Worm (Caenorhabditis elegans): ENCODE measurements around the gene F55A11.6.

The F55A11.6 gene

ce11 chrV:11779310-11779709 is 2.7 kb downstream of the F55A11.6 start:
- TF ChIP-seq sdz-12 (GFP tag; optimal IDR thresholded peaks at IDR 0.05) (no peak), hlh-30 (tag; optimal IDR thresholded peaks at IDR 0.05; ENCODE audit: insufficient read depth) (peak; percentile 6), vab-7 (GFP tag; IDR thresholded peaks at IDR 0.05) (no peak), dmd-9 (GFP tag; IDR thresholded peaks at IDR 0.05) (no peak), madf-5 (GFP tag; IDR thresholded peaks at IDR 0.05) (no peak)

DNA sequence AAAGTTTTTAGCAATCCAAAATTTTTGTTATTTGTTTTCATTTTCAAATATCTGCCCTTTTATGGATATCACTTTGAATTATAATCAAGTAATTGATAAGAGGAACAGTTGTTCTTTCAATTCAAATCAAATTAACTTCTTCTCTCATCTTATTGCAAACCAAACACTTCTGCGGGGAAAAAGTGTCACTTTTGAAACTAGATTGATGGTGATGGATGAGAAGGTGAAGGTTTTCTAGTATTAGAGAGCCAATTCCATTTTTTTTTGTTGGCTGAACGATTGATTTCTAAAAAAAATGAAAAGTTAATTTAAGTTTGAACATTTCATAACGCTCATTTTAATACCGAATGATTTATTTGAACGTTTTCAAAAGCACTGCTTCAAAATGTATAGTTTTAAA is 3.2 kb downstream of the F55A11.6 start:
- peak; percentile 15 for TF ChIP-seq nhr-28 (tag; optimal IDR thresholded peaks at IDR 0.05)
- TF ChIP-seq T26A8.4 (GFP tag; IDR thresholded peaks at IDR 0.05): no peak
- TF ChIP-seq lsy-2 (tag; optimal IDR thresholded peaks at IDR 0.05): peak in 1 of 2 experiments; percentile 19
- no peak for TF ChIP-seq mxl-3 (GFP tag; optimal IDR thresholded peaks at IDR 0.05)
- no peak for TF ChIP-seq nhr-41 (GFP tag; IDR thresholded peaks at IDR 0.05)
- TF ChIP-seq unc-62 (GFP tag; optimal IDR thresholded peaks at IDR 0.05 in 1 of 2): peak in 1 of 2 experiments; percentile 97
- no peak for TF ChIP-seq unc-62 (tag; optimal IDR thresholded peaks at IDR 0.05)
- 0 out of 2 replicates have a peak, but pooled peaks have one; percentile 57 for TF ChIP-seq ceh-20 (GFP tag; IDR thresholded peaks at IDR 0.05)

DNA sequence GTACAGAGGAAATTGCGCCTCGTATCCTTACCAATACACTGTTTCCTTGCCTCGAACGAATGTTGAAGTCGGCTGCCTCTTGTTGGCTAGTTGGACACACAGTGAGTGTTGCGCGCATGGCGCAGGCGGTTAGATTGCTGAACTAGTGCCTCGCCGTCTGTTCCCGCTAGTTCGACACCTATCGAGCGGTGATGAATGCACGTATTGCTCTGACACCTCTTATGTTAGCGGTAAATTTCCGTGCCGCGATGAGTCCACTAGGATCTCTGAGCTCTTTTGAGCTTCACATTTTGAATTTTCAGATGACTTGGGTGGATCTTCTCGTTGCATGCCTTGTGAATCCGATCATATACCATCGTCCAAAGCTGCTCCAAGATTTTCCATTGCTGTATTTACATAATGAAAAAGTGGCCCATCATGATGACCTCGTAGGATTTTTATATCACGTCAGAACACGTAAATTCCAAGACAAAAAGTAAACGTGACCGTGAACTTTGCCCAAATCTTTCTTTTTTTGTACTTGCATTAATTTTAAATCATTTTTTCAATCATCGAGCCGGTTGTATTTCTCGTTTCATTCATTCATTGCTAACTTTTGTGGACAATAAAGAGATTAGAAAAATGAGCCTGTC is 6.3 kb downstream of the F55A11.6 start, which contains the start of gene F55A11.11:
F55A11.11 (plus strand) TSS at position 341 of the 632 bp plus-strand sequence.
- TF ChIP-seq nhr-111 (GFP tag; optimal IDR thresholded peaks at IDR 0.05) (peak; percentile 90), lin-38 (GFP tag; IDR thresholded peaks at IDR 0.05) (peak; percentile 87), ZK337.2 (GFP tag; IDR thresholded peaks at IDR 0.05) (peak; percentile 91), spr-1 (tag; optimal IDR thresholded peaks at IDR 0.05) (peak; percentile 91), fos-1 (tag; optimal IDR thresholded peaks at IDR 0.05) (no peak), dmd-9 (GFP tag; IDR thresholded peaks at IDR 0.05) (peak; percentile 76), hlh-30 (tag; optimal IDR thresholded peaks at IDR 0.05; ENCODE audit: insufficient read depth) (peak; percentile 64), ces-1 (GFP tag; optimal IDR thresholded peaks at IDR 0.05) (no peak), daf-8 (GFP tag; IDR thresholded peaks at IDR 0.05) (peak; percentile 98), snpc-1.2 (GFP tag; IDR thresholded peaks at IDR 0.05) (peak; percentile 92), nhr-42 (GFP tag; IDR thresholded peaks at IDR 0.05) (peak; percentile 91), zip-11 (GFP tag; IDR thresholded peaks at IDR 0.05) (peak; percentile 89), F37D6.2 (tag; optimal IDR thresholded peaks at IDR 0.05) (peak; percentile 53), mdl-1 (tag; optimal IDR thresholded peaks at IDR 0.05) (peak; percentile 6 to 33), nhr-48 (tag; optimal IDR thresholded peaks at IDR 0.05) (peak; percentile 80), egl-27 (tag; optimal IDR thresholded peaks at IDR 0.05) (no peak), mep-1 (tag; optimal IDR thresholded peaks at IDR 0.05) (peak; percentile 83), lin-29 (GFP tag; IDR thresholded peaks at IDR 0.05) (peak; percentile 86), nhr-77 (tag; optimal IDR thresholded peaks at IDR 0.05) (peak; percentile 12), nhr-237 (tag; optimal IDR thresholded peaks at IDR 0.05) (no peak), nhr-41 (GFP tag; IDR thresholded peaks at IDR 0.05) (peak; percentile 97), F49E8.2 (tag; optimal IDR thresholded peaks at IDR 0.05; ENCODE audit: borderline replicate concordance) (peak; percentile 87), Y5F2A.4 (GFP tag; optimal IDR thresholded peaks at IDR 0.05) (peak; percentile 93), mes-2 (tag; optimal IDR thresholded peaks at IDR 0.05; ENCODE audit: poor library complexity, severe bottlenecking) (peak; percentile 80), daf-12 (tag; optimal IDR thresholded peaks at IDR 0.05) (no peak), daf-19 (GFP tag; conservative IDR thresholded peaks at IDR 0.05) (peak; percentile 94), F44E2.7 (GFP tag; IDR thresholded peaks at IDR 0.05) (peak; percentile 98), ceh-28 (tag; optimal IDR thresholded peaks at IDR 0.05) (no peak), gei-8 (GFP tag; optimal IDR thresholded peaks at IDR 0.05) (peak; percentile 95), madf-5 (GFP tag; IDR thresholded peaks at IDR 0.05) (peak; percentile 90 to 91), skn-1 (tag; optimal IDR thresholded peaks at IDR 0.05) (no peak), T26A8.4 (GFP tag; IDR thresholded peaks at IDR 0.05) (peak; percentile 93), unc-39 (tag; optimal IDR thresholded peaks at IDR 0.05) (no peak), dmd-8 (GFP tag; IDR thresholded peaks at IDR 0.05) (peak; percentile 98; the same call in 1 of the 2 replicates), Y48G9A.11 (GFP tag; IDR thresholded peaks at IDR 0.05) (peak; percentile 91), ceh-44 (GFP tag; IDR thresholded peaks at IDR 0.05) (peak; percentile 92), lin-15B (tag; optimal IDR thresholded peaks at IDR 0.05) (no peak), ama-1 (optimal IDR thresholded peaks at IDR 0.05) (peak; percentile 65), F26F4.8 (GFP tag; conservative IDR thresholded peaks at IDR 0.05) (peak; percentile 98)

Measured in whole organism, L4 larva.